Fruit fly (Drosophila melanogaster) ovary, adult (tissue): ENCODE data around the gene CG12379.

Experiments
- CG17801 ChIP-seq: fragments of 200-800 bp; optimal IDR thresholded peaks from 2 replicates; lab custom pipeline; 2019; ENCODE audit warnings: missing biosample characterization, mild to moderate bottlenecking, missing genetic modification characterization, moderate library complexity; ENCODE audit not compliant: partially characterized antibody

CG12379 gene

DNA sequence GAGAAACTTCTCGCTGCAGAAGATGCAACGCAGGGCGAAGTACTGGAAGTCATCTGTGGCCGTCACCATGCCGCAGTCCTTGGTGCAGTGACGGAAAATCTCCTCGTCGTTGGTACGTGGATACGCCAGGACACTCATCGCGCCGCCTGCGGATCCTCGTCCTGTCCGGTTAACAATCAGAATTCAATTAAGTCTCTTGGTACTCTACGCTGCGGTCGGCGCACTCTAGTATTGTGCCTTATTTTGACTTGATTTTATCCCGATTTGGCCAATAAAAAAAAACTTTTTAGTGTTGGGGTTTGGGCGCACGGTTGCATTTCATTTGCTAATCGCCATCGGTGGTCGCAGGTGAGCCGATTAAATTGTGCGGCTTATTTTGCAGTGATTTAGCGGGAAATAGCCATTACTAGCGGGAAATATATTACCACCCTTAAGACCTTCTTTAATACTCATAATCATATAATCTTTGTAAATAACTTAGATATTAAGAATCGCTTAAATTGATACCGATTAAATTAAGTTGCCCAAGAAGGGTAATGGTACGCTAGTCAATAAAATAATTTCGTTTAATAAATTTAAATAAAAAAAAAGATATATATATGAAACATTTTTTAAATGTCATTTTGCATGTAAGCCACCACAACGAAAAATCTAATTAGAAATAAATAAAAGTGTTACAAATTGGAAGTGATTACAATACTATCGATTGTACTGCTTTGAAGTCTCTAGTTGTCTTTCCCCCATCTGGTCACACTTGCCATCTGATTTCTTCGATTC is 12.3 kb upstream of the CG12379 start, which contains the start of the genes CG8944 and CCT6:
CG8944 (minus strand) TSS at position 327 of the 777 bp plus-strand sequence.
CCT6 (plus strand) TSS at position 744 of the 777 bp plus-strand sequence.
- TF ChIP-seq CG17801 (GFP tag; lab: Kevin White, UChicago), result peak; percentile 8

DNA sequence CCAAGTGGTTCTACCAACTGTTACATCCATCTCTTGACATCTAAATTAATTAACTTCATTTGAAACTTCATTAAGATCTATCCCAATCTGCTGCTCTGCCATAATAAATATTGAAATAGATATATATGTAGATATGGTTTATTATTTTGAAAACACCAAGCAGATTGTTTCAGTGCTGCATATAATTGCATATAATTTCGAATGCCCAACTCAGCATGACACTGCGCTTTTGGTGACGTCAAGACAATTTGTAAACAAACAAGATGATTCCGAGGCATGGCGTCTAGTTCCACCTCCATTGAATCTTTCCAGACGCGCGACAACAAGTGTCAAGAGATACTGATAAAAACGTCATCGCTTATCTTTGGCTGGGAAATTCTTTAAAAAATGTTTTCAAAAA is 7.1 kb upstream of the CG12379 start:
- TF ChIP-seq CG17801 (GFP tag; lab: Kevin White, UChicago), result no peak

- peak; percentile 8 for TF ChIP-seq CG17801 (GFP tag; lab: Kevin White, UChicago)
Measured at dm6 chrX:15740288-15740726, 6.5 kb upstream of the CG12379 start.

DNA sequence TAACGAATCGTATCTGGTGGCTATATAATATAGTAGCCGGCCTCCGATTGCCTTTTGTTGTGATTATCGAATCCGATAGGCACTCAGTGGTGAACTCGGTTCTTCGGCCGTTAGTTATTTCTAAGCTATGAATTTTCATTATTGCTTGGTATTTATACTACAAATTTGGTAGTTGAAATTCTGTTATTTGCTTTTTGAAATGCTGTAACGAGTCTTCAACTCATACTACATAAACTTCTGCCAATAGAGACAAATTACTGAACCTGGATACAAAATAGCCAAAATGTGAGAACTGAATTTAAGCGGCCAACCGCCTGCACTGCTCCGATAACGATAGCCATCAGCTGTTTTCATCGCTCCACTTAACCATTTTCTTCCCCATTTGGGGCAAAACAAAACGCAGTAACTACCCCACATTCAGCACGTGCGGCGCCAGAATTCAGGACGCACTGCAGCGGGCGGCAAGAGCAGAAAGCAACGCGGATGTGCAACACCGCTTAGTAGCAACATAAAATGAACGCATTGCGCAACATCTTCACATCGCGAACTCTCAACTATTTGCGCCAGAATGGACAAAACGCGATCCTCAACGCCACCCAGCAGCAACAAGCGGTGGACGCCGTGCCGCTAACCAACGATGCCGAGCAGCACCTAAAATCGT is 5.2 kb upstream of the CG12379 start, which contains the start of the genes CG11679 and CG8206:
CG11679 (minus strand) TSS at position 65 of the 661 bp plus-strand sequence.
CG8206 (plus strand) TSS at position 341 of the 661 bp plus-strand sequence.
- TF ChIP-seq CG17801 (GFP tag; lab: Kevin White, UChicago), result peak; percentile 79

DNA sequence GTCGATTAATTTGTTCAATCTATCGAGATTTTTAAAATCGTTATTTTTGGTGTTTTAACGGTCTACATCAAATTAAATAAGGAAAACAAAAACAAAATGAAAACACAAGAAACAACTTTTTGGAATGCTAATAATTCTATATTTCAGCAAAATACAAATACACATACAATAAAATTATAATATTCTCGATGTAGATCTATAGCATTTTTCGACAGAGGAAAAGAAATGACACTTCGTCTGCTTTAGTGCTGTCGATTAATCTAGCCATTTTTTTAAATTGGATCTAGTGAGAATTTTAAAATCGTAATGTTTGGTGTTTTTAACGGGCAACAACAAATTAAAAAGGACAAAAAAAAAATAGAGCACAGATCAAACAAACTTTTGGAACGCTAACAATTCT is 3.3 kb upstream of the CG12379 start, which contains the start of gene Arp6:
Arp6 (minus strand) TSS at position 11 of the 400 bp plus-strand sequence.
- peak; percentile 17 for TF ChIP-seq CG17801 (GFP tag; lab: Kevin White, UChicago)

DNA sequence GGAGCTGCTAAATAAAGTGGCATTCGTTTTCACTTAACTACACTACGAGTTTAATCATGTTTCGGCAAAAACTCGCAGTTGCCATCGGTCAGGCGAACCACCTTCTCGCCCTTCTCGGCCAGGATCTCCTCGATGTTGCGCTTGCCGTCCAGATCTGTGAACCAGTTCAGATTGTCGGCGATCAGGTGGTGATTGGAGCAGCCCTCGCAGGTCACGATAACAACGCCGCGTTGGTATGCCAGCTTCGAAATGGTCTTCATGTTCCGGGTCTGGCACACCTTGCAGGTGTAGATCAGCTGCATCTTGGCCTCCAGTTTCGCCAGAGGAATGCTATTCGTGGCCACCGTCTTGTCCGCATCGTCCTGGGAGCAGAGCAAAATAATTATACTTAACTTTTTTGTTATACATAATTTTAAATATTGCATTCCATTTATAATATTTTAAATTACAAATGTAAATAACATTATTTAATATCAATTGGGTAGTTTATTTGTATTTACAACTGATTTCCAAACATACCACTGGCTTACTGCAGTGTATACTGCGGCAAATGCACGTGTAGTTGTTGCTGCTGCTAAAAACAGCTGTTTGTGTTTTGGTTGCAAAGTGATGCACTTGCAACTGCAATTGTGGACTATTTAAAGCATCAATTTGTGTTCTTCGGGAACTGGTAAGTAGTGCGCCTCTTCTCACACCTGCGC is 454 bp downstream of the CG12379 start:
- TF ChIP-seq CG17801 (GFP tag; lab: Kevin White, UChicago), result no peak

DNA sequence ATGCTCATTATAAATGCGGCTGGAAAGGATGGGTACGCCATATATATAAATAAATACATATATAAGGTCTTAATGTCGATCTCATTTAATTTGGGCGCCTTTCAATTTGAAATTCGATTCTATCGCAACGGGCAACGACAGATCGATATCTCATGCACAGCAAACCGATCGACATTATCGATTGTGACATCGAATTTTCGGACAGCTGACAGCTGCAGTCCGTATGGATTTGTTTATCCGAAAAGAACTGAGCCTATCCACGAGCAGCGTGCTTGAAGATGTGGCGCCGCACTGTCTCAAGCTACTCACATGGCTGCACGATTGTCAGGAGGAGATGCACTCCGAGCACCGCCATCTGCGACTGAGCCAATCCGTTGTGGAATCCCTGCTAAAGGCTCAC is 1.8 kb downstream of the CG12379 start, which contains the start of gene CG8191:
CG8191 (plus strand) TSS at position 211 of the 400 bp plus-strand sequence.
- no peak for TF ChIP-seq CG17801 (GFP tag; lab: Kevin White, UChicago)

- TF ChIP-seq CG17801 (GFP tag; lab: Kevin White, UChicago), result peak; percentile 59
Measured at dm6 chrX:15712409-15712808, 21.4 kb downstream of the CG12379 start, which contains the start of gene HUWE1. HUWE1 (plus strand) TSS chrX:15712628.

dm6 chrX:15710751-15711179 is 23.0 kb downstream of the CG12379 start:
- no peak for TF ChIP-seq CG17801 (GFP tag; lab: Kevin White, UChicago)

DNA sequence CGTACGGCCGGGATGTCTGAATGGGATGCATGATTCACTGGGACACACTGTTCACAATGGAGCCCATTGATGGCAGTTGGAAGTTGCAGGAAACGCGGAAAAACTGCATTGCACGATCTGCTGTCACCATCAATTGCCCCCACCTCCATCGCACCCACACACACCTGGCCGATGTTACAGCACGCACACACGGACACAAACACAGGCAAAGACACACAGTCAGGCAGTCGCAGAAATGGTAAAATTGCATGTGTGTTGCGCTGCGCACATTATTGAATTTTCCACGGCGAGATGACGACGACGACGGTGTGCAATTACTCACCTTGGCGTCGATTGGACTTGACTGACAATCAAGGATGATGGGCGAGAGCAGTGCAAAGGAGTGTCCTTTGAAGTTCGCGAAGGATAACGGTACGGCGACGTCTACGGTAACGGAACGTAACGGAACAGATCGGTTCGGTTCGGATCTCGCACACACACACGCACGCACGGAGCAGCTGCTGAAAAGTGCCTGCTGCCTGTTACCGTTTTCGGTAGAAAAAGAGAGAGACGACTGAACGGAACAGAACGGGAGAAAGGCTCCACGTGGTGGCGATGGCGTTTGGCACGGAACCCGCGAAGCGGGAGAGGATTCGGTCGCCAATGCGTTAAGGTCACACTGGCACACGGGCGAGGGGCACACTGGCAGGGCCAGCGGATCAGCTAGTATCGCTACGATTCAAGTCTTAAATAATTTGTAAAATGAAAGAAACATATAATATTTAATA is 23.6 kb downstream of the CG12379 start, which contains the start of the genes CG9281 and CG15601:
CG9281 (minus strand) TSS at position 556 of the 767 bp plus-strand sequence.
CG15601 (plus strand) TSS at position 664 of the 767 bp plus-strand sequence.
- TF ChIP-seq CG17801 (GFP tag; lab: Kevin White, UChicago), result peak; percentile 63

DNA sequence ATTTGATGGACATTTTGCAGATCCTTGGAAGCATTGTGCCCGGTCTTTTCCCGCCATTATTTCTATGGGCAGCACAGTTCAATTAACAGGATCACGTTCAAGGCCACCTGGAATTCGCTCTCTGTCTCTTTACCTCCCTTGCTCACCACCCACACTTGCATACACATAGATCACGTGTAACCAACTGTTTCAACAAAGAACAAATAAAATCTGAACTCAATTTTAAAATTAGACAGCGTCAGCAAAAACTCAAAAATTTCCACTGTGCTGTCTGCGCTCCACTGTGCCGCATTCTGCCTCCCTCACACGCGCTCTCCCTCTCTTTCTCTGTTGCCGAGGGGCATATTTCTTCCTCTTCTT is 24.2 kb downstream of the CG12379 start:
- TF ChIP-seq CG17801 (GFP tag; lab: Kevin White, UChicago), result no peak

- no peak for TF ChIP-seq CG17801 (GFP tag; lab: Kevin White, UChicago)
Measured at dm6 chrX:15703720-15704206, 30.0 kb downstream of the CG12379 start, which contains the start of the genes Pis and Hap40. Pis (minus strand) TSS chrX:15703770. Hap40 (plus strand) TSS chrX:15704125.

dm6 chrX:15701047-15701446 is 32.7 kb downstream of the CG12379 start, which contains the start of gene CG9240:
CG9240 (minus strand) TSS chrX:15701259.
- peak; percentile 47 for TF ChIP-seq CG17801 (GFP tag; lab: Kevin White, UChicago)
